Fruit fly (Drosophila melanogaster) whole organism, pupa: ENCODE results near the gene stol.
A peak's percentile ranks its signal among the peaks of the same experiment; 100 is the strongest.
"Not testable (repeated sequence)": the region's sequence is repeated elsewhere in the genome, so short reads cannot be mapped to it uniquely, and the experiment has no call there.

Source experiments
- CG10348 ChIP-seq: fragments of 200-800 bp; sonication (Bioruptor generic); IDR thresholded peaks from 2 replicates; pipeline ENCODE4 v1.3.6; 2022; ENCODE audit warnings: missing biosample characterization, missing genetic modification characterization
- CG12605 ChIP-seq: fragments of 200-800 bp; sonication (Bioruptor generic); IDR thresholded peaks from 2 replicates; pipeline ENCODE4 v1.3.6; 2022; ENCODE audit warnings: missing biosample characterization, missing genetic modification characterization
- CG13204 ChIP-seq: fragments of 200-800 bp; sonication (Bioruptor generic); optimal IDR thresholded peaks from 2 replicates; lab custom pipeline; 2018; ENCODE audit warnings: missing biosample characterization, mild to moderate bottlenecking, missing genetic modification characterization, moderate library complexity
- CG14655 ChIP-seq: fragments of 200-800 bp; sonication (Bioruptor generic); optimal IDR thresholded peaks from 3 replicates; lab custom pipeline; 2017; ENCODE audit warnings: mild to moderate bottlenecking, missing biosample characterization, missing genetic modification reagents, missing genetic modification characterization
- CG15710 ChIP-seq: fragments of 200-800 bp; sonication (Bioruptor generic); optimal IDR thresholded peaks from 2 replicates; lab custom pipeline; 2018; ENCODE audit warnings: missing biosample characterization, mild to moderate bottlenecking, missing genetic modification characterization, moderate library complexity
- CG17806 ChIP-seq: fragments of 200-800 bp; sonication (Bioruptor generic); optimal IDR thresholded peaks from 2 replicates; lab custom pipeline; 2018; ENCODE audit warnings: missing biosample characterization, mild to moderate bottlenecking, missing genetic modification characterization, moderate library complexity
- CG32121 ChIP-seq: fragments of 200-800 bp; sonication (Bioruptor generic); IDR thresholded peaks from 2 replicates; pipeline ENCODE4 v1.3.6; 2022; ENCODE audit warnings: missing biosample characterization, missing genetic modification characterization
- CG34367 ChIP-seq: fragments of 200-800 bp; sonication (Bioruptor generic); optimal IDR thresholded peaks from 2 replicates; lab custom pipeline; 2018; ENCODE audit warnings: missing biosample characterization, mild to moderate bottlenecking, missing genetic modification characterization
- CG4496 ChIP-seq: fragments of 200-800 bp; sonication (Bioruptor generic); IDR thresholded peaks from 3 replicates; pipeline ENCODE4 v1.3.6; 2022; ENCODE audit warnings: missing biosample characterization, missing genetic modification characterization
- CG8159 ChIP-seq: fragments of 200-800 bp; sonication (Bioruptor generic); optimal IDR thresholded peaks from 3 replicates; lab custom pipeline; 2018; ENCODE audit warnings: missing biosample characterization, mild to moderate bottlenecking, missing genetic modification characterization, moderate library complexity
- CG8301 ChIP-seq: fragments of 200-800 bp; sonication (Bioruptor generic); optimal IDR thresholded peaks from 2 replicates; lab custom pipeline; 2018; ENCODE audit warnings: missing biosample characterization, mild to moderate bottlenecking, missing genetic modification characterization
- CG9948 ChIP-seq: fragments of 200-800 bp; sonication (Bioruptor generic); optimal IDR thresholded peaks from 2 replicates; lab custom pipeline; 2018; ENCODE audit warnings: missing biosample characterization, mild to moderate bottlenecking, missing genetic modification characterization, moderate library complexity
- D1 ChIP-seq: fragments of 200-800 bp; sonication (Bioruptor generic); optimal IDR thresholded peaks from 2 replicates; lab custom pipeline; 2018; ENCODE audit warnings: missing biosample characterization, mild to moderate bottlenecking, missing genetic modification characterization, moderate library complexity
- EcR ChIP-seq: fragments of 200-800 bp; sonication (Bioruptor generic); optimal IDR thresholded peaks from 3 replicates; lab custom pipeline; 2019; ENCODE audit warnings: missing biosample characterization, missing genetic modification characterization, mild to moderate bottlenecking, moderate library complexity, missing genetic modification reagents
- Ets98B ChIP-seq: fragments of 200-800 bp; sonication (Bioruptor generic); IDR thresholded peaks from 2 replicates; pipeline ENCODE4 v1.3.6; 2022; ENCODE audit warnings: missing biosample characterization, missing genetic modification characterization
- Pif1A ChIP-seq: fragments of 200-800 bp; sonication (Bioruptor generic); optimal IDR thresholded peaks from 3 replicates; lab custom pipeline; 2016; ENCODE audit warnings: missing biosample characterization, missing genetic modification characterization
- Pif1B ChIP-seq: fragments of 200-800 bp; sonication (Bioruptor generic); optimal IDR thresholded peaks from 3 replicates; lab custom pipeline; 2016; ENCODE audit warnings: missing biosample characterization, missing genetic modification characterization
- Snoo ChIP-seq: fragments of 200-800 bp; sonication (Bioruptor generic); optimal IDR thresholded peaks from 3 replicates; lab custom pipeline; 2017; ENCODE audit warnings: missing biosample characterization, mild to moderate bottlenecking, missing genetic modification characterization, inconsistent platforms
- fd96Ca ChIP-seq: fragments of 200-800 bp; sonication (Bioruptor generic); IDR thresholded peaks from 3 replicates; pipeline ENCODE4 v1.3.6; 2022; ENCODE audit warnings: missing biosample characterization, missing genetic modification characterization
- gl ChIP-seq: fragments of 200-800 bp; sonication (Bioruptor generic); optimal IDR thresholded peaks from 2 replicates; lab custom pipeline; 2018; ENCODE audit warnings: missing biosample characterization, mild to moderate bottlenecking, missing genetic modification characterization

Gene stol

dm6 chr2L:15743578-15743977 lies 25.5 kb upstream of the stol start:
- no peak for TF ChIP-seq CG10348
- no peak for TF ChIP-seq fd96Ca (GFP tag; lab: Robert Waterston, UW)
- peak; percentile 25 for TF ChIP-seq Pif1B (GFP tag; lab: Kevin White, UChicago)
- TF ChIP-seq CG34367 (tag; lab: Kevin White, UChicago): peak; percentile 94
- peak; percentile 49; the same call in 1 of the 3 replicates for TF ChIP-seq CG4496 (GFP tag; lab: Robert Waterston, UW)
- no peak for TF ChIP-seq CG32121
- no peak for TF ChIP-seq Ets98B (GFP tag; lab: Robert Waterston, UW)
- peak; percentile 72 for TF ChIP-seq CG13204 (GFP tag; lab: Kevin White, UChicago)
- peak; percentile 94 for TF ChIP-seq Snoo (tag; lab: Kevin White, UChicago)
- TF ChIP-seq CG8159 (tag; lab: Kevin White, UChicago): peak; percentile 45
- TF ChIP-seq EcR (GFP tag; lab: Kevin White, UChicago): no peak
- peak; percentile 95 for TF ChIP-seq CG15710
- TF ChIP-seq CG14655 (GFP tag; lab: Kevin White, UChicago): peak; percentile 46
- TF ChIP-seq Pif1A (GFP tag; lab: Kevin White, UChicago): peak; percentile 78
- TF ChIP-seq CG9948 (tag; lab: Kevin White, UChicago): peak; percentile 84
- TF ChIP-seq, all 21 proteins: peak for 10

dm6 chr2L:15742976-15743375 lies 24.9 kb upstream of the stol start:
- TF ChIP-seq fd96Ca (GFP tag; lab: Robert Waterston, UW) (no peak), D1 (tag; lab: Kevin White, UChicago) (no peak), CG34367 (tag; lab: Kevin White, UChicago) (no peak), CG17806 (no peak)
- TF ChIP-seq, all 21 proteins: peak for 0

dm6 chr2L:15741418-15741817 lies 23.3 kb upstream of the stol start:
- TF ChIP-seq CG4496 (GFP tag; lab: Robert Waterston, UW) (no peak), CG14655 (GFP tag; lab: Kevin White, UChicago) (no peak), CG12605 (GFP tag; lab: Robert Waterston, UW) (no peak), Pif1A (GFP tag; lab: Kevin White, UChicago) (no peak), CG8159 (tag; lab: Kevin White, UChicago) (no peak), D1 (tag; lab: Kevin White, UChicago) (no peak), CG9948 (tag; lab: Kevin White, UChicago) (no peak), CG13204 (GFP tag; lab: Kevin White, UChicago) (no peak), CG32121 (no peak), fd96Ca (GFP tag; lab: Robert Waterston, UW) (no peak), CG15710 (no peak), CG34367 (tag; lab: Kevin White, UChicago) (no peak), EcR (GFP tag; lab: Kevin White, UChicago) (no peak), Snoo (tag; lab: Kevin White, UChicago) (no peak)

- TF ChIP-seq CG14655 (GFP tag; lab: Kevin White, UChicago): no peak
- no peak for TF ChIP-seq CG12605 (GFP tag; lab: Robert Waterston, UW)
- TF ChIP-seq Pif1A (GFP tag; lab: Kevin White, UChicago): no peak
- no peak for TF ChIP-seq CG8301 (tag; lab: Kevin White, UChicago)
- no peak for TF ChIP-seq CG15710
- no peak for TF ChIP-seq CG34367 (tag; lab: Kevin White, UChicago)
- no peak for TF ChIP-seq CG32121
- no peak for TF ChIP-seq fd96Ca (GFP tag; lab: Robert Waterston, UW)
- TF ChIP-seq EcR (GFP tag; lab: Kevin White, UChicago): no peak
- TF ChIP-seq gl (tag; lab: Kevin White, UChicago): no peak
- no peak for TF ChIP-seq CG13204 (GFP tag; lab: Kevin White, UChicago)
- TF ChIP-seq CG9948 (tag; lab: Kevin White, UChicago): no peak
- TF ChIP-seq Snoo (tag; lab: Kevin White, UChicago): no peak
- no peak for TF ChIP-seq CG10348
- TF ChIP-seq D1 (tag; lab: Kevin White, UChicago): no peak
- no peak for TF ChIP-seq CG4496 (GFP tag; lab: Robert Waterston, UW)
- no peak for TF ChIP-seq CG17806
Measured at dm6 chr2L:15740918-15741317, 22.8 kb upstream of the stol start.

dm6 chr2L:15735918-15736317 lies 17.8 kb upstream of the stol start:
- no peak for TF ChIP-seq D1 (tag; lab: Kevin White, UChicago)
- TF ChIP-seq CG10348: 0 out of 2 replicates have a peak, but pooled peaks have one; percentile 14
- no peak for TF ChIP-seq CG15710

- no peak for TF ChIP-seq CG10348
- TF ChIP-seq CG32121: no peak
- no peak for TF ChIP-seq Snoo (tag; lab: Kevin White, UChicago)
- TF ChIP-seq CG17806: no peak
- no peak for TF ChIP-seq D1 (tag; lab: Kevin White, UChicago)
- TF ChIP-seq, all 21 proteins: peak for 0
Measured at dm6 chr2L:15731687-15732086, 13.6 kb upstream of the stol start.

dm6 chr2L:15710999-15711398 lies 7.1 kb downstream of the stol start, which contains the start of gene CG43924:
Gene CG43924 (minus strand): TSS chr2L:15711099.
- TF ChIP-seq Pif1B (GFP tag; lab: Kevin White, UChicago); CG8159 (tag; lab: Kevin White, UChicago); CG32121: not testable (repeated sequence)
